Fruit fly (Drosophila melanogaster): Measurements from ENCODE around the gene CG31715.

CG31715 gene

DNA sequence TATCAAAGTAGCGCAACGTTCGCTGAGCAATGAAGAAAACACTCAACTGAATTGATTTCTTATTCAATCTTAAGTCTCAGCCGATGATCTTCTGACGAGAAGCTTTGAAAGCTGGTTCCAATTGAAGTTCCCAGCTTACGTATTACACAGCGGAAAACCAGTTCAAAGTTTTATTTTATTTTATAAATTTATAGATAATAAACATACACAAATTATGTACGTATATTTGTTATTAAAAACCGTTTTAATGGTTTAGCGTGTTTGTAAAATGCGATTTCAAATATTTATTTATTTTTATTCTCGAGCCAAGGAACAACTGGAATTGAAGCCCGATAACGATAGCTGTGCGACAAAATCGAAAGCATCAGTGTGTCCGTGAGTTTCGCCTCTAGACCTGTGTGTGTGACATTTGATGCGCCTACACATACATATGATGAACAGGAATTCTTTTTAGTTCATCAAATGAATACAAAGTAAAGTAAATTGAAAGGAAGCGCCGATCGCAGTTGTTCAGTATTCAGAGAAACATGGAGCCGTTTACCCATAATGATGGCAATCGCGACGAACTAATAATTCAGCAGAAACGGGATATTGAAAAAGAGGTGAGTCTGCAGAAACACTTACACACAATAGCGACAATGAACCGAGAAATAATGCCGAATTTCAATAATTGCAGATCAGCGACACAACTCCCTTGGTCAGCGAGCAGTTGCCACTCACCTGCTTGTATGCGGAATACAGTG lies 34.7 kb upstream of the CG31715 start, which contains the start of the genes CG5390 and CG4968 (continued):
- TF ChIP-seq CG14667 (GFP tag; IDR thresholded peaks at IDR 0.05) (0 out of 2 replicates have a peak, but pooled peaks have one; percentile 14), pfk (GFP tag; optimal IDR thresholded peaks at IDR 0.05) (peak; percentile 94), hkb (optimal IDR thresholded peaks at IDR 0.05) (no peak), hkb (GFP tag; IDR thresholded peaks at IDR 0.05) (peak; percentile 65), gsb-n (tag; optimal IDR thresholded peaks at IDR 0.05) (no peak), inv (GFP tag; IDR thresholded peaks at IDR 0.05; ENCODE audit: partially characterized antibody) (no peak), tx (GFP tag; optimal IDR thresholded peaks at IDR 0.05) (no peak), CG10959 (GFP tag; IDR thresholded peaks at IDR 0.05) (no peak), CG8388 (GFP tag; optimal IDR thresholded peaks at IDR 0.05) (peak; percentile 64), CG14441 (GFP tag; IDR thresholded peaks at IDR 0.05) (peak; percentile 28; the same call in 1 of the 2 replicates), MBD-R2 (GFP tag; IDR thresholded peaks at IDR 0.05) (peak; percentile 87), CG18619 (GFP tag; optimal IDR thresholded peaks at IDR 0.05) (peak; percentile 38), Eip74EF (GFP tag; optimal IDR thresholded peaks at IDR 0.05) (peak in 1 of 2 experiments; percentile 46), crc (GFP tag; optimal IDR thresholded peaks at IDR 0.05) (no peak), peb (GFP tag; IDR thresholded peaks at IDR 0.05) (no peak), CG12299 (tag; optimal IDR thresholded peaks at IDR 0.05) (peak; percentile 73), CG12659 (GFP tag; optimal IDR thresholded peaks at IDR 0.05) (peak; percentile 86), CG34376 (GFP tag; optimal IDR thresholded peaks at IDR 0.05) (peak; percentile 37), ranshi (GFP tag; IDR thresholded peaks at IDR 0.05) (peak; percentile 47; the same call in 1 of the 2 replicates), Side (GFP tag; optimal IDR thresholded peaks at IDR 0.05) (peak; percentile 24), stwl (tag; optimal IDR thresholded peaks at IDR 0.05) (peak; percentile 87), CG16813 (GFP tag; IDR thresholded peaks at IDR 0.05; ENCODE audit: partially characterized antibody) (peak; percentile 32; the same call in 1 of the 3 replicates), CG7357 (GFP tag; IDR thresholded peaks at IDR 0.05) (no peak), Rx (GFP tag; IDR thresholded peaks at IDR 0.05) (no peak), ato (GFP tag; IDR thresholded peaks at IDR 0.05; ENCODE audit: partially characterized antibody) (peak; percentile 27; the same call in 1 of the 2 replicates), CG6854 (GFP tag; optimal IDR thresholded peaks at IDR 0.05) (no peak), CG3065 (GFP tag; optimal IDR thresholded peaks at IDR 0.05) (no peak), ham (GFP tag; IDR thresholded peaks at IDR 0.05) (no peak), CG6272 (GFP tag; IDR thresholded peaks at IDR 0.05) (no peak), Xrp1 (GFP tag; IDR thresholded peaks at IDR 0.05) (peak; percentile 62; the same call in 1 of the 2 replicates), phol (tag; optimal IDR thresholded peaks at IDR 0.05) (peak; percentile 70), HmgD (GFP tag; optimal IDR thresholded peaks at IDR 0.05) (no peak), CG7271 (tag; optimal IDR thresholded peaks at IDR 0.05) (no peak), CG9609 (GFP tag; optimal IDR thresholded peaks at IDR 0.05) (no peak), CG10366 (GFP tag; IDR thresholded peaks at IDR 0.05) (peak; percentile 72), en (GFP tag; optimal IDR thresholded peaks at IDR 0.05) (no peak), D (optimal IDR thresholded peaks at IDR 0.05) (no peak), D (GFP tag; optimal IDR thresholded peaks at IDR 0.05) (peak; percentile 64), yki (optimal IDR thresholded peaks at IDR 0.05) (no peak), CG17829 (tag; optimal IDR thresholded peaks at IDR 0.05) (peak; percentile 79), otp (GFP tag; IDR thresholded peaks at IDR 0.05) (peak; percentile 29; the same call in 1 of the 3 replicates), Med (GFP tag) (peak; percentile 87), tap (tag; optimal IDR thresholded peaks at IDR 0.05) (no peak), Deaf1 (tag; optimal IDR thresholded peaks at IDR 0.05) (no peak), sens (GFP tag) (peak; percentile 81), CG31388 (GFP tag; optimal IDR thresholded peaks at IDR 0.05) (no peak), CG2678 (tag; optimal IDR thresholded peaks at IDR 0.05) (no peak), CG30020 (tag; optimal IDR thresholded peaks at IDR 0.05) (peak; percentile 94), al (GFP tag; IDR thresholded peaks at IDR 0.05) (peak; percentile 55), bab2 (GFP tag; optimal IDR thresholded peaks at IDR 0.05) (no peak)
